Fruit fly (Drosophila melanogaster) whole organism, embryonic: ENCODE data around the gene tst.
A peak's percentile ranks its signal among the peaks of the same experiment; 100 is the strongest.

Experiments used
- Asciz ChIP-seq: fragments of 200-800 bp; sonication (Bioruptor generic); optimal IDR thresholded peaks from 2 replicates; lab custom pipeline; 2017; ENCODE audit warnings: missing biosample characterization, mild to moderate bottlenecking, missing genetic modification characterization, missing genetic modification reagents
- CG18476 ChIP-seq: fragments of 200-800 bp; sonication (Bioruptor generic); optimal IDR thresholded peaks from 2 replicates; lab custom pipeline; 2016; ENCODE audit warnings: missing biosample characterization, mild to moderate bottlenecking, missing genetic modification characterization
- CG18619 ChIP-seq: fragments of 200-800 bp; sonication (Bioruptor generic); optimal IDR thresholded peaks from 3 replicates; lab custom pipeline; 2017; ENCODE audit warnings: missing biosample characterization, mild to moderate bottlenecking, missing genetic modification characterization
- CG4424 ChIP-seq: fragments of 200-800 bp; sonication (Bioruptor generic); optimal IDR thresholded peaks from 3 replicates; lab custom pipeline; 2016; ENCODE audit warnings: missing biosample characterization, missing genetic modification characterization
- CG7556 ChIP-seq: fragments of 200-800 bp; sonication (Bioruptor generic); optimal IDR thresholded peaks from 2 replicates; lab custom pipeline; 2017; ENCODE audit warnings: missing biosample characterization, mild to moderate bottlenecking, missing genetic modification characterization
- CG8089 ChIP-seq: fragments of 200-800 bp; sonication (Bioruptor generic); optimal IDR thresholded peaks from 3 replicates; lab custom pipeline; 2016; ENCODE audit warnings: missing biosample characterization, missing genetic modification characterization
- Hmx ChIP-seq: fragments of 200-800 bp; sonication (Bioruptor generic); optimal IDR thresholded peaks from 2 replicates; lab custom pipeline; 2016; ENCODE audit warnings: missing biosample characterization, missing genetic modification characterization
- fd102C ChIP-seq: fragments of 200-800 bp; sonication (Bioruptor generic); optimal IDR thresholded peaks from 2 replicates; lab custom pipeline; 2018; ENCODE audit warnings: missing biosample characterization, mild to moderate bottlenecking, missing genetic modification characterization, moderate library complexity
- odd ChIP-seq: fragments of 200-800 bp; sonication (Bioruptor generic); optimal IDR thresholded peaks from 2 replicates; lab custom pipeline; 2017; ENCODE audit warnings: missing biosample characterization, mild to moderate bottlenecking, missing genetic modification characterization
- unpg ChIP-seq: fragments of 200-800 bp; sonication (Bioruptor generic); optimal IDR thresholded peaks from 3 replicates; lab custom pipeline; 2018; ENCODE audit warnings: missing biosample characterization, mild to moderate bottlenecking, missing genetic modification characterization, moderate library complexity

DNA sequence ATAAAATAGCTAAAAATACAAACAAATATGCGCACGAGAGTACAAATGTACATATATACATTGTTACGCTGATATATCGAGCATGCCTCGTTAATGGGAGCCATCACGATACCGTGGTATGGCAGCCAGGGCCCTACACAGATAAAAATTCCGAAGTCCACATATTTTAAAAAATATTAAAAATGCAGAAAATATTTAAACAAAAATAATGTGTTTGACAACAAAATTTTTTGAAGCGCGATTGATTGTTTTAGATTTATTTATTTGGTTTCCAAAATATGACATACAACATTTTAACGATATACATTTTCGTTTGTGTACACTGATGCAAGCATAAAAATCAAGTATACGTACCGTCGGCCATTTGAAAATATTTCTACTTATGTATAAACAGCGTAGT is 45.9 kb downstream of the tst start:
- TF ChIP-seq Asciz (peak; percentile 72), CG4424 (GFP tag; lab: Kevin White, UChicago) (peak; percentile 64), odd (GFP tag; lab: Kevin White, UChicago) (peak; percentile 34), CG7556 (peak; percentile 82), Hmx (GFP tag; lab: Kevin White, UChicago) (peak; percentile 66), unpg (GFP tag; lab: Kevin White, UChicago) (peak; percentile 82), fd102C (no peak), CG18619 (GFP tag; lab: Kevin White, UChicago) (peak; percentile 76), CG18476 (GFP tag; lab: Kevin White, UChicago) (peak; percentile 65), CG8089 (peak; percentile 13)
